Worm (Caenorhabditis elegans) whole organism, young adult: ENCODE data around the gene zip-6.

Source experiments
- F55B11.4 ChIP-seq: sonication (generic microtip); optimal IDR thresholded peaks from 2 replicates; lab custom pipeline; 2016; ENCODE audit warnings: missing compliant biosample characterization, missing genetic modification characterization, borderline replicate concordance; ENCODE audit not compliant: insufficient read depth
- snpc-3.4 ChIP-seq: sonication (generic microtip); optimal IDR thresholded peaks from 2 replicates; lab custom pipeline; 2017; ENCODE audit warnings: missing genetic modification characterization, mild to moderate bottlenecking, missing compliant biosample characterization, antibody characterized with exemption, moderate library complexity, missing genotype, missing genetic modification reagents

- TF ChIP-seq snpc-3.4 (no peak), F55B11.4 (tag; lab: Kevin White, UChicago) (no peak)
These were observed 10.8 kb downstream of the zip-6 start, which contains the start of gene R07H5.9 for ce11 chrIV:11207186-11207585.
